Fruit fly (Drosophila melanogaster): ENCODE measurements around the gene CG6118.

- TF ChIP-seq h (optimal IDR thresholded peaks at IDR 0.05) (no peak), psq (optimal IDR thresholded peaks at IDR 0.05) (no peak), Myc (optimal IDR thresholded peaks at IDR 0.05) (no peak)
These were observed 28.1 kb downstream of the CG6118 start for dm6 chr3R:15406393-15406792.

Data from Kc167 (cell line).